Fruit fly (Drosophila melanogaster) whole organism, pupa: Measurements from ENCODE around the gene CG31099.

Experiments used
- CG15710 ChIP-seq: fragments of 200-800 bp; sonication (Bioruptor generic); optimal IDR thresholded peaks from 2 replicates; lab custom pipeline; 2018; ENCODE audit warnings: missing biosample characterization, mild to moderate bottlenecking, missing genetic modification characterization, moderate library complexity
- CG9948 ChIP-seq: fragments of 200-800 bp; sonication (Bioruptor generic); optimal IDR thresholded peaks from 2 replicates; lab custom pipeline; 2018; ENCODE audit warnings: missing biosample characterization, mild to moderate bottlenecking, missing genetic modification characterization, moderate library complexity
- fd96Ca ChIP-seq: fragments of 200-800 bp; sonication (Bioruptor generic); IDR thresholded peaks from 3 replicates; pipeline ENCODE4 v1.3.6; 2022; ENCODE audit warnings: missing biosample characterization, missing genetic modification characterization

DNA sequence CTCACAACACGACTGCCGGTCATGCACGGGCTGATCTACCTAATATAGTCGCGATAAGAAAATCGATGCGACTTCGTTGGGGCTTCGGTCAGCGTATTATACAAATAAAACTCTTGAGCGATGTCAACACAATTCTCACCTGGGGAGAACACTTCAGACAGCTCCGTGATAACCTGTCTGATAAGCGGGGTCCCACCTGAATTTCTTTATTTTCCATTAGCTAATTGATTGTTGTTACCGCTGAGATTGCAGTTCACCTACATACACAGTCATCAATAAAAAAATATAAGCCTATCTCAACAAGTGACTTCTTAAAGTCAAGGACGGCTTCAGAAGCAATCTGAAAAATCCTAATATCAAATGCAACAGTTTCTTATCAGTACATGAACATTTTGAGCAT, 36.2 kb upstream of the CG31099 start, which contains the start of gene tobi:
- TF ChIP-seq fd96Ca (GFP tag; lab: Robert Waterston, UW): no peak
- TF ChIP-seq CG9948 (tag; lab: Kevin White, UChicago): no peak
- no peak for TF ChIP-seq CG15710 (tag; lab: Kevin White, UChicago)
